Worm (Caenorhabditis elegans): ENCODE measurements around the gene Y38H6C.20.

The Y38H6C.20 gene

DNA sequence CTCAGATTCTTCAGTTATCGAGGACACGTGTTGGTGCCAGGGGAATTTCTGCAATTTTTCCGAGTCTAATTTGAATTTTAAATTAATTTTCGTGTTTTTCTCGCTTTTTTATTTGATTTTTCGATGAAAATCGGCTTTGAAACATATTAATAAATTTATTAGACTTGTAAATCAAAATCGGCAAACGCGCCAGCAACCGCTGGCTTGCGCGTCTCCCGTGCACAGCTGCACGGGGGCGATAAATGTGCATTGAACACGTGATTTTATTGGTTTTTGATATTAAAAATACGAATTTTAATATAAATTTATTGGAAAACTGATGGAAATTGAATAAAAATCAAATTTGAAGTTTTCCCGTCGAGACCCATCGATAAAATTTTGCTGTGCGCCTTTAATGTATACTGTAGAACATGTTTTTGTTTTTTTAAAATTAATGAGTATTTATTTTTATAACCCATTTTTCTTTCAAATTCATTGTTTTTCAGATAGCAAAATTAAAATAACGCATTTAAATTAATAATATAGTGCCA is 29.6 kb upstream of the Y38H6C.20 start, which contains the start of gene F26F2.7 (continued):
- peak; percentile 90 for TF ChIP-seq lin-40 (tag; optimal IDR thresholded peaks at IDR 0.05)
- TF ChIP-seq chd-7 (tag; optimal IDR thresholded peaks at IDR 0.05) = peak; percentile 34
- no peak for TF ChIP-seq sdz-38 (tag; optimal IDR thresholded peaks at IDR 0.05)
- TF ChIP-seq F55B11.4 (tag; optimal IDR thresholded peaks at IDR 0.05; ENCODE audit: borderline replicate concordance, insufficient read depth) = no peak
- no peak for TF ChIP-seq hlh-26 (GFP tag; conservative IDR thresholded peaks at IDR 0.05)
- peak; percentile 93 for TF ChIP-seq pbrm-1 (GFP tag; IDR thresholded peaks at IDR 0.05)
- TF ChIP-seq rec-8 (tag; optimal IDR thresholded peaks at IDR 0.05) = no peak
- TF ChIP-seq D2030.7 (GFP tag; IDR thresholded peaks at IDR 0.05) = peak; percentile 91
- TF ChIP-seq nfyb-1 (GFP tag; IDR thresholded peaks at IDR 0.05) = no peak; the same call in 1 of the 2 replicates

DNA sequence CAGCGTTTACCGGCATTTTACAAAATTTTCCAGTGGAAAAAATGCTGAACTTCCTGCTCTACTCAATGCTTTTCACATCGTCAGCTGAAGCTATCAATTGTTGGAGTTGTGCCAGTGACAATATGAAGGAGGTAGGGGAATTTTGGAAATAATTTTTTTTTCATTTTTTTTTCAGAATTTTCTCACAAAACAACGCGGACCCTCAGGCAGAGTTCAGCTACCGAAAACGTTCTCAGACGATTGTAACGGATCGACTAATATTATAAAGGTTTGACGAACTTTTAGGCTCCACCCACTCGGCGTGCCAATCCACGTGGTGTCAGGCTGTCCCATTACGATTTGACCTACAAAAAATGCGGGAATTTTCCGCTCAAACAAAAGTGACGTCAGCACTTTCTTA is 28.5 kb upstream of the Y38H6C.20 start, which contains the start of gene F26F2.8:
Gene F26F2.8, plus strand, starts transcription at position 13 of the 400 bp plus-strand sequence.
- TF ChIP-seq nhr-90 (tag; optimal IDR thresholded peaks at IDR 0.05) = no peak
- no peak for TF ChIP-seq F22D6.2 (tag; optimal IDR thresholded peaks at IDR 0.05)
- no peak for TF ChIP-seq ceh-40 (GFP tag; IDR thresholded peaks at IDR 0.05)
- TF ChIP-seq rpc-1 (optimal IDR thresholded peaks at IDR 0.05) = no peak
- no peak for TF ChIP-seq rpc-1 (tag; optimal IDR thresholded peaks at IDR 0.05)
- no peak for TF ChIP-seq B0336.3 (GFP tag; IDR thresholded peaks at IDR 0.05)
- no peak for TF ChIP-seq Y56A3A.18 (GFP tag; IDR thresholded peaks at IDR 0.05)
- no peak for TF ChIP-seq akir-1 (GFP tag; optimal IDR thresholded peaks at IDR 0.05)
- no peak for TF ChIP-seq nhr-27 (tag; optimal IDR thresholded peaks at IDR 0.05)
- TF ChIP-seq ccch-3 (GFP tag; optimal IDR thresholded peaks at IDR 0.05) = no peak
- no peak for TF ChIP-seq F23B12.7 (tag; optimal IDR thresholded peaks at IDR 0.05; ENCODE audit: insufficient read depth)
- TF ChIP-seq let-526 (GFP tag; IDR thresholded peaks at IDR 0.05) = no peak
- no peak for TF ChIP-seq Y67H2A.10 (GFP tag; conservative IDR thresholded peaks at IDR 0.05)
- no peak for TF ChIP-seq hmg-20 (GFP tag; IDR thresholded peaks at IDR 0.05)
- no peak for TF ChIP-seq C06A6.2 (GFP tag; conservative IDR thresholded peaks at IDR 0.05)
- no peak for TF ChIP-seq lir-1 (GFP tag; conservative IDR thresholded peaks at IDR 0.05)
- TF ChIP-seq nhr-120 (GFP tag; IDR thresholded peaks at IDR 0.05) = no peak
- no peak for TF ChIP-seq attf-5 (GFP tag; optimal IDR thresholded peaks at IDR 0.05)
- no peak for TF ChIP-seq ceh-58 (GFP tag; IDR thresholded peaks at IDR 0.05)
- TF ChIP-seq ama-1 (optimal IDR thresholded peaks at IDR 0.05) = no peak
- no peak for TF ChIP-seq ama-1 (GFP tag; optimal IDR thresholded peaks at IDR 0.05)

DNA sequence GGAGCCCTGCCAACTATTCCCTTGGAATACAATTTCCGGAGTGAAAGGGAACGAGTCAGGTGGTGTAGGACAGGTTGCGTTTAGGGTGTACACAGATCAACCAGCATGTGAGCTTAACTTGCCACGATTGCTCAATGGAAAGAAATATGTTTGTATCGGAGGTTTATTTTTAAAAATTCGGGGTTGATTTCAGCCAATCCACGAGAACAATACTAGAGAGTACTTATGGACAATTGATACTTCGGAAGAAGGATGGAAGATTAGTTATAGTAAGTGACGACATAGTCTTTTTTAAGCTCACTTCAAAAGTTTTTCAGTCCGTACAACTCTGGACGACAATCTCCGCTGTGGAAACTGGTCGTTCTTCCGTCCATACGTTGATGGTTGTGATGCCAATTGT is 23.9 kb upstream of the Y38H6C.20 start:
- TF ChIP-seq cebp-2 (GFP tag; IDR thresholded peaks at IDR 0.05) (no peak), sea-2 (GFP tag; IDR thresholded peaks at IDR 0.05) (no peak), nhr-179 (tag; optimal IDR thresholded peaks at IDR 0.05) (no peak), ztf-25 (GFP tag; IDR thresholded peaks at IDR 0.05) (no peak), ceh-27 (GFP tag; optimal IDR thresholded peaks at IDR 0.05) (no peak), egl-44 (GFP tag; IDR thresholded peaks at IDR 0.05) (no peak), let-607 (tag; optimal IDR thresholded peaks at IDR 0.05) (no peak), ztf-22 (GFP tag; optimal IDR thresholded peaks at IDR 0.05) (no peak), F57C9.4 (tag; optimal IDR thresholded peaks at IDR 0.05) (no peak)

Measured in whole organism, young adult.